Fruit fly (Drosophila melanogaster): ENCODE results near the gene bond.

The bond gene

DNA sequence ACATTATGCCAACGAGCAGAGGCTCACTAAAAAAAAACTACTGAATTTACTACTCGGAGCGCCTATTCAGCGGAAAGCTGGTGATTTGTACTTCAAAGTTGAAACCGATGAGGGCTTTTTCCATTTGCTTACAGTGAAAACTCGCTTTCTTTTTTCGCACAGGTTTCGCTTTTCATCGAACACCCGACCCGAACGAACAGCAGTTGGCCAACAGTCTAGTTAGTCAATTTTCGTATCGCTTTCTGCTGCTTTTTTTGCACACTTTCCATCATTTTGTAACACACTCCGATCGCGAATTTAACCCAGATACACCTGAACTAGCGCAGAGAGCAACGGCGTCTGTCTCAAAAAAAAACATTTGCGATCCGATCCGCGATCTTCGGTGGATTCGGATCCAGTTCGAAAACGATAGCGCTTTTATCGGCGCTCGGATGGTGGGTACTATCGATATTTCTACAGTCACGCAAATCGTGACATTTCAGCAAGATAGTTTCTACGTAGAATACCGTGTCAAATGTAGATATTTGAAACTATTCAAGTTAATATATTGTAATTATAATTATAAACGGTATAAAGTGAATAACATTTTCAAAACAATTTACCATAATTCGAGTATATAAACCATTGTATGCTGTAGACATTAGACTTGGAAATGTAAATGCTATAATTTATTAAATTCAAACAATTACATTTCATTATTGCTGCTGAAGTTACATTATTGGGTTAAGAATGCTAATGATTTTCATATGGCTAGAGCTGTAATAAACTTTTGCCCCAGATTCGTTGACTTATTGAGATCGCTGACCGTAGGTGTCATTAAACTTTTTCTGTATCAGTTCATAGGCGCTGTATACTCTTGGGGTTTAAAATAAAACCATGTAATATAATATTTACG is 22.0 kb upstream of the bond start, which contains the start of gene CG5346 (continued):
- TF ChIP-seq abd-A (tag; optimal IDR thresholded peaks at IDR 0.05) (no peak), CG2129 (GFP tag; IDR thresholded peaks at IDR 0.05; ENCODE audit: partially characterized antibody) (peak; percentile 54), ara (GFP tag; IDR thresholded peaks at IDR 0.05) (no peak), crc (GFP tag; optimal IDR thresholded peaks at IDR 0.05) (no peak), usp (GFP tag; optimal IDR thresholded peaks at IDR 0.05) (no peak), CG9797 (GFP tag; optimal IDR thresholded peaks at IDR 0.05) (no peak), fu2 (GFP tag; optimal IDR thresholded peaks at IDR 0.05) (no peak), CG9437 (GFP tag; optimal IDR thresholded peaks at IDR 0.05) (no peak), CG4360 (GFP tag; IDR thresholded peaks at IDR 0.05) (no peak), btn (GFP tag; optimal IDR thresholded peaks at IDR 0.05) (no peak), CG12299 (tag; optimal IDR thresholded peaks at IDR 0.05) (no peak), unc-4 (GFP tag; IDR thresholded peaks at IDR 0.05; ENCODE audit: partially characterized antibody) (peak; percentile 73), CG9932 (GFP tag; IDR thresholded peaks at IDR 0.05) (peak; percentile 38; the same call in 1 of the 2 replicates), Mes4 (GFP tag; optimal IDR thresholded peaks at IDR 0.05) (no peak), Deaf1 (tag; optimal IDR thresholded peaks at IDR 0.05) (peak; percentile 55), ato (GFP tag; IDR thresholded peaks at IDR 0.05; ENCODE audit: partially characterized antibody) (peak; percentile 87), tup (GFP tag; optimal IDR thresholded peaks at IDR 0.05) (no peak), amos (GFP tag; IDR thresholded peaks at IDR 0.05; ENCODE audit: partially characterized antibody) (peak; percentile 92), Med (GFP tag) (peak; percentile 58), Asciz (GFP tag; optimal IDR thresholded peaks at IDR 0.05) (no peak), Lpt (GFP tag; optimal IDR thresholded peaks at IDR 0.05) (no peak), MBD-R2 (GFP tag; IDR thresholded peaks at IDR 0.05) (peak; percentile 27), CG32767 (GFP tag; IDR thresholded peaks at IDR 0.05) (no peak), nau (GFP tag; optimal IDR thresholded peaks at IDR 0.05) (no peak), NC2β (GFP tag; optimal IDR thresholded peaks at IDR 0.05) (no peak), E2f2 (GFP tag; IDR thresholded peaks at IDR 0.05) (peak; percentile 69), Fer3 (tag; optimal IDR thresholded peaks at IDR 0.05) (no peak), pzg (GFP tag; optimal IDR thresholded peaks at IDR 0.05) (peak; percentile 53), ATbp (GFP tag; optimal IDR thresholded peaks at IDR 0.05) (no peak), exex (tag; optimal IDR thresholded peaks at IDR 0.05) (no peak), CG17186 (GFP tag; optimal IDR thresholded peaks at IDR 0.05) (no peak), Rx (GFP tag; IDR thresholded peaks at IDR 0.05) (no peak), grau (tag; optimal IDR thresholded peaks at IDR 0.05) (peak; percentile 22), CG6272 (GFP tag; IDR thresholded peaks at IDR 0.05) (no peak), grn (GFP tag; optimal IDR thresholded peaks at IDR 0.05) (peak; percentile 67), Blimp-1 (GFP tag; optimal IDR thresholded peaks at IDR 0.05) (peak; percentile 33), dmrt11E (tag; optimal IDR thresholded peaks at IDR 0.05) (no peak), CG13296 (GFP tag; optimal IDR thresholded peaks at IDR 0.05) (no peak), pfk (GFP tag; optimal IDR thresholded peaks at IDR 0.05) (no peak), CG6689 (GFP tag; IDR thresholded peaks at IDR 0.05) (no peak), CG1832 (GFP tag; optimal IDR thresholded peaks at IDR 0.05) (no peak), Doc3 (GFP tag; IDR thresholded peaks at IDR 0.05; ENCODE audit: partially characterized antibody) (peak; percentile 55; the same call in 2 of the 3 replicates), fd3F (GFP tag; optimal IDR thresholded peaks at IDR 0.05) (no peak), tna (GFP tag; IDR thresholded peaks at IDR 0.05; ENCODE audit: partially characterized antibody) (peak; percentile 79), Dfd (GFP tag; optimal IDR thresholded peaks at IDR 0.05) (no peak), ash1 (GFP tag; optimal IDR thresholded peaks at IDR 0.05) (no peak), CG13123 (GFP tag; optimal IDR thresholded peaks at IDR 0.05) (no peak), repo (GFP tag; optimal IDR thresholded peaks at IDR 0.05) (no peak), bigmax (GFP tag; optimal IDR thresholded peaks at IDR 0.05) (no peak)

Measured in whole organism, embryonic.